Worm (Caenorhabditis elegans) whole organism, L1 larva: ENCODE results near the gene C34B4.2.

ENCODE experiments used
- F16B12.6 ChIP-seq: fragments of 150-350 bp; optimal IDR thresholded peaks from 2 replicates; lab custom pipeline; 2014; ENCODE audit warnings: missing biosample characterization, missing genetic modification characterization
- aha-1 ChIP-seq: fragments of 150-350 bp; optimal IDR thresholded peaks from 2 replicates; lab custom pipeline; 2014; ENCODE audit warnings: missing biosample characterization, missing genetic modification characterization
- aly-2 ChIP-seq: fragments of 150-350 bp; optimal IDR thresholded peaks from 2 replicates; lab custom pipeline; 2014; ENCODE audit warnings: missing biosample characterization, missing genetic modification characterization
- fos-1 ChIP-seq: fragments of 150-350 bp; optimal IDR thresholded peaks from 2 replicates; lab custom pipeline; 2014; ENCODE audit warnings: missing biosample characterization, missing genetic modification characterization
- isw-1 ChIP-seq: fragments of 200-800 bp; sonication (Bioruptor generic); IDR thresholded peaks from 2 replicates; pipeline ENCODE4 v1.3.6; 2022; ENCODE audit warnings: missing genetic modification characterization, missing compliant biosample characterization
- mdl-1 ChIP-seq, 2 experiments: fragments of 150-350 bp; optimal IDR thresholded peaks; 2 replicates each; lab custom pipeline; 2014 to 2017; ENCODE audit warnings: missing biosample characterization in 2 of 2, missing genetic modification characterization in 2 of 2, inconsistent platforms in 1 of 2
- nhr-11 ChIP-seq: fragments of 150-350 bp; optimal IDR thresholded peaks from 2 replicates; lab custom pipeline; 2014; ENCODE audit warnings: missing biosample characterization, missing genetic modification characterization
- unc-130 ChIP-seq: fragments of 150-350 bp; optimal IDR thresholded peaks from 2 replicates; lab custom pipeline; 2017; ENCODE audit warnings: missing biosample characterization, missing genetic modification characterization, inconsistent platforms

DNA sequence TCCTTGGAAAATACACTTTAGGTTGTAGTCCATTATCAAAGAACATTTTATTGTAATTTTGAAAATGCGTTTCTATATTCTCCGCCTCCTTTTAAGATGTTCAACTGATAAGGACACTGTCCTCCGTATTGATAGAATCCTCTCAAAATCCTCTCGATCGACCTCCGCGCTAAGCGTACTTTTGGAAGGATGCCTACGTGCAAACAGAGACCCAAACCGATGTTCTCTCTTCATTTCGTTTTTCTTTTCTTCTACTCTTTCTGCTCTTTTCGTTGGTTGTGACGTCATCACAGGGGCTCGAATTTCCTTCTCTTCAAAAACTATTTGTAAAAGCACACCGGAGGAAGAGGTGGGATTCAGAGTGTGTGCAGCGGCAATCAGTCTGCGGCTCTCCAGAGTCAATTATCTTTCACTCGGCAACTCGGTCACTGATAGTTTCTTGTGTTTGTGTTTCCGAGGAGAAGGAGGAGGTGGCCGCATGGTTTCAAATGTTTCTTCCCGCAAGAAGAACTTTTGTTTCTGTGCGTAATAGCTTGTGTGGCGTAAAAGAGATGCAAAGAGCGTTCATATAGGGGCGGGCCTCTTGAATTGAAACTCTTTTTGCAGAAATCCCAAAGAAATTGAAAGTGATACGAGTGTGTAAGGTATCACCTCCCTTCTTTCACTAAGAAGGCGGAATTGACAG, at the start of gene C34B4.2:
- peak; percentile 92 for TF ChIP-seq aha-1 (tag; lab: Kevin White, UChicago)
- TF ChIP-seq isw-1 (GFP tag; lab: Robert Waterston, UW), result no peak
- peak; percentile 14 for TF ChIP-seq aly-2 (tag; lab: Kevin White, UChicago)
- TF ChIP-seq unc-130 (tag; lab: Kevin White, UChicago), result peak; percentile 39
- no peak for TF ChIP-seq F16B12.6 (tag; lab: Kevin White, UChicago)
- peak in 1 of 2 experiments; percentile 79 for TF ChIP-seq mdl-1 (tag; optimal IDR thresholded peaks at IDR 0.05; lab: Kevin White, UChicago)
- TF ChIP-seq fos-1 (tag; lab: Kevin White, UChicago), result no peak
- peak; percentile 25 for TF ChIP-seq nhr-11 (tag; lab: Kevin White, UChicago)
